Worm (Caenorhabditis elegans): ENCODE measurements around the gene stau-1.

stau-1 gene

DNA sequence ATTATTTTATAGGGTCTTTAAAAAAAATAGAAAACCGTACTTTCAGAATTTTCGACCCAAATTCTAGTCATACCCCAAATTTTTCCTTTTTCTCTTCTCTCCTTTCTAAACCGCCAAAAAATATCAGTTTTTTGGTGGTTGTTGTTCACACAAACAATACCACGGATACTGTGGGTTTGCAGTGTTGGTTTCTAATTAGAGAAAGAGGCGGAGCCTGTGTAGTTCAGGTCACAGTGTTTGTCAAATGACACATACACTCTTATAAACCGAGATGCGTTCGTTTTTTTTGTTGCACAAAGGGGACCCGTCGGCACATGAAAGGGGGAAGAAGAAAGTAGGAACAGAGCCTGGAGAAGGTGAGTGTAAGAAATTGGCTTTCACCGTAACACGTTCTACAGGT lies 37.1 kb upstream of the stau-1 start, which contains the start of gene lim-6:
lim-6 (plus strand) TSS at position 301 of the 400 bp plus-strand sequence.
- TF ChIP-seq snpc-4 (tag; optimal IDR thresholded peaks at IDR 0.05) (no peak), sptf-1 (tag; optimal IDR thresholded peaks at IDR 0.05) (no peak), dsc-1 (tag; optimal IDR thresholded peaks at IDR 0.05) (no peak), swsn-7 (tag; optimal IDR thresholded peaks at IDR 0.05) (no peak), isw-1 (GFP tag; IDR thresholded peaks at IDR 0.05) (no peak)

- TF ChIP-seq dpl-1 (GFP tag; optimal IDR thresholded peaks at IDR 0.05) = no peak
Observed at ce11 chrX:1068986-1069385, 33.9 kb upstream of the stau-1 start, which contains the start of gene mksr-1. Gene mksr-1 (minus strand): TSS chrX:1069129.

DNA sequence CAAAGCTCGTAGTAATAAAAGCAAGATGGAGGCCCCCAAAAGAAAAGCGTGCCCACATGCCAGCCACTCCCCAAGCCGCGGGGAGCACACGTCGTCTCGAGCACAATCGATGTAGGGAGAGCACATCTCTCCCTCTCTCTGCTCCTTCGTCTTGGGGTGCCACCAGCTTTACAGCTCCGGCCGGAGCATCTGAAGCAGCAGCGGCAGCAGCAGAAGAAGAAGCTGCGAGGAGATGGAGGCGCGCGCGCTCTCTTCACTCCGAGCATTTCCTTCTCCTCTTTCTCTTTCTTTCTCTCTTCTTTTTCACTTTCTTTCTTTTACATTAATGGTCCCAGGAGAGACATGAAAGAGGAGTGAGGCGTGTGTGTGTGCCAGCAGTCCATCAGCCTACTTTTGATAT lies 29.0 kb upstream of the stau-1 start:
- TF ChIP-seq elt-3 (tag; optimal IDR thresholded peaks at IDR 0.05) = no peak
- peak in 1 of 2 experiments; percentile 20 for TF ChIP-seq efl-1 (optimal IDR thresholded peaks at IDR 0.05)
- peak in 1 of 2 experiments; percentile 92 for TF ChIP-seq efl-1 (GFP tag; optimal IDR thresholded peaks at IDR 0.05 in 1 of 2)
- TF ChIP-seq lin-14 (GFP tag; optimal IDR thresholded peaks at IDR 0.05) = peak; percentile 91
- TF ChIP-seq lin-35 (GFP tag; optimal IDR thresholded peaks at IDR 0.05) = peak in 1 of 2 experiments; percentile 35
- TF ChIP-seq ceh-8 (GFP tag; optimal IDR thresholded peaks at IDR 0.05) = peak; percentile 66
- TF ChIP-seq ces-1 (GFP tag; optimal IDR thresholded peaks at IDR 0.05) = no peak
- TF ChIP-seq hlh-4 (tag; optimal IDR thresholded peaks at IDR 0.05) = no peak
- peak; percentile 21 for TF ChIP-seq xbp-1 (tag; optimal IDR thresholded peaks at IDR 0.05)
- peak; percentile 66 for TF ChIP-seq fkh-8 (tag; optimal IDR thresholded peaks at IDR 0.05)
- TF ChIP-seq mdl-1 (tag; optimal IDR thresholded peaks at IDR 0.05) = peak in 1 of 2 experiments; percentile 31
- TF ChIP-seq ceh-82 (tag; optimal IDR thresholded peaks at IDR 0.05) = peak; percentile 4 to 51 (median 43)
- no peak for TF ChIP-seq unc-62 (GFP tag; optimal IDR thresholded peaks at IDR 0.05)
- TF ChIP-seq swsn-7 (tag; optimal IDR thresholded peaks at IDR 0.05) = peak; percentile 62
- TF ChIP-seq nhr-19 (GFP tag; conservative IDR thresholded peaks at IDR 0.05) = peak; percentile 44
- TF ChIP-seq unc-86 (tag; optimal IDR thresholded peaks at IDR 0.05) = peak; percentile 57
- TF ChIP-seq tbx-2 (tag; optimal IDR thresholded peaks at IDR 0.05) = peak; percentile 68
- no peak for TF ChIP-seq nhr-76 (tag; optimal IDR thresholded peaks at IDR 0.05)
- peak; percentile 36 for TF ChIP-seq egl-13 (tag; optimal IDR thresholded peaks at IDR 0.05)
- peak; percentile 65 for TF ChIP-seq snu-23 (GFP tag; optimal IDR thresholded peaks at IDR 0.05)
- no peak for TF ChIP-seq sup-37 (GFP tag; optimal IDR thresholded peaks at IDR 0.05)
- TF ChIP-seq nhr-71 (tag; optimal IDR thresholded peaks at IDR 0.05) = peak; percentile 77
- TF ChIP-seq irx-1 (tag; optimal IDR thresholded peaks at IDR 0.05) = peak; percentile 23
- peak; percentile 11 for TF ChIP-seq jun-1 (tag; optimal IDR thresholded peaks at IDR 0.05)
- TF ChIP-seq skn-1 (tag; optimal IDR thresholded peaks at IDR 0.05) = peak; percentile 86
- no peak for TF ChIP-seq alr-1 (tag; optimal IDR thresholded peaks at IDR 0.05; ENCODE audit: borderline replicate concordance)
- peak; percentile 79 for TF ChIP-seq fkh-10 (GFP tag; optimal IDR thresholded peaks at IDR 0.05)
- TF ChIP-seq lsy-2 (tag; optimal IDR thresholded peaks at IDR 0.05) = peak in 1 of 2 experiments; percentile 49
- peak in 1 of 2 experiments; percentile 17 for TF ChIP-seq ztf-11 (tag; optimal IDR thresholded peaks at IDR 0.05)
- no peak for TF ChIP-seq nhr-84 (tag; optimal IDR thresholded peaks at IDR 0.05)
- peak; percentile 42 for TF ChIP-seq mep-1 (tag; optimal IDR thresholded peaks at IDR 0.05)
- no peak for TF ChIP-seq nhr-11 (tag; optimal IDR thresholded peaks at IDR 0.05)
- TF ChIP-seq C16A3.4 (tag; optimal IDR thresholded peaks at IDR 0.05) = no peak
- TF ChIP-seq dsc-1 (tag; optimal IDR thresholded peaks at IDR 0.05) = peak; percentile 73
- TF ChIP-seq ztf-4 (tag; optimal IDR thresholded peaks at IDR 0.05) = peak; percentile 22
- peak; percentile 70 for TF ChIP-seq nhr-47 (tag; optimal IDR thresholded peaks at IDR 0.05)
- TF ChIP-seq mef-2 (tag; optimal IDR thresholded peaks at IDR 0.05) = peak; percentile 24
- no peak for TF ChIP-seq ets-5 (GFP tag; IDR thresholded peaks at IDR 0.05)
- peak; percentile 64 for TF ChIP-seq rnt-1 (tag; optimal IDR thresholded peaks at IDR 0.05)
